Worm (Caenorhabditis elegans) whole organism, early embryonic: Measurements from ENCODE around the gene Y41C4A.7.

Experiments used
- B0310.2 ChIP-seq: sonication (generic microtip); optimal IDR thresholded peaks from 2 replicates; lab custom pipeline; 2016; ENCODE audit warnings: mild to moderate bottlenecking, missing genetic modification characterization, missing compliant biosample characterization
- aly-1 ChIP-seq: sonication (generic microtip); optimal IDR thresholded peaks from 2 replicates; lab custom pipeline; 2016; ENCODE audit warnings: missing genetic modification characterization, missing compliant biosample characterization
- ama-1 ChIP-seq: fragments of 150-350 bp; optimal IDR thresholded peaks from 2 replicates; lab custom pipeline; 2014
- ceh-13 ChIP-seq: fragments of 200-800 bp; sonication (Bioruptor generic); optimal IDR thresholded peaks from 2 replicates; lab custom pipeline; 2018; ENCODE audit warnings: mild to moderate bottlenecking, missing genetic modification characterization, missing compliant biosample characterization
- hmbx-1 ChIP-seq: sonication (generic microtip); optimal IDR thresholded peaks from 2 replicates; lab custom pipeline; 2016; ENCODE audit warnings: mild to moderate bottlenecking, missing genetic modification characterization, missing compliant biosample characterization
- hmg-4 ChIP-seq: fragments of 200-800 bp; sonication (Bioruptor generic); optimal IDR thresholded peaks from 2 replicates; lab custom pipeline; 2018; ENCODE audit warnings: mild to moderate bottlenecking, missing genetic modification characterization, missing compliant biosample characterization
- scrt-1 ChIP-seq: fragments of 200-800 bp; sonication (Bioruptor generic); IDR thresholded peaks from 2 replicates; pipeline ENCODE4 v1.3.6; 2022; ENCODE audit warnings: missing genetic modification characterization, missing compliant biosample characterization
- tra-4 ChIP-seq: sonication (generic microtip); optimal IDR thresholded peaks from 2 replicates; lab custom pipeline; 2017; ENCODE audit warnings: missing genetic modification characterization, missing compliant biosample characterization

ce11 chrIII:11704377-11704978 is 5.8 kb downstream of the Y41C4A.7 start:
- TF ChIP-seq ama-1 (no peak), tra-4 (tag; lab: Kevin White, UChicago) (no peak), hmg-4 (GFP tag; lab: Kevin White, UChicago) (no peak), aly-1 (tag; lab: Kevin White, UChicago) (no peak), B0310.2 (tag; lab: Kevin White, UChicago) (no peak), ceh-13 (GFP tag; lab: Kevin White, UChicago) (no peak), scrt-1 (GFP tag; lab: Robert Waterston, UW) (no peak), hmbx-1 (tag; lab: Kevin White, UChicago) (no peak)
